Worm (Caenorhabditis elegans) whole organism, young adult: ENCODE results near the gene efn-4.

Experiments
- F49E8.2 ChIP-seq: sonication (generic microtip); optimal IDR thresholded peaks from 3 replicates; lab custom pipeline; 2017; ENCODE audit warnings: missing genetic modification characterization, mild to moderate bottlenecking, missing compliant biosample characterization, antibody characterized with exemption, moderate library complexity; ENCODE audit not compliant: insufficient read depth
- let-526 ChIP-seq: fragments of 200-800 bp; sonication (Bioruptor generic); IDR thresholded peaks from 2 replicates; pipeline ENCODE4 v1.3.6; 2022; ENCODE audit warnings: missing genetic modification reagents, missing genetic modification characterization, missing compliant biosample characterization

- TF ChIP-seq let-526 (GFP tag; lab: Robert Waterston, UW) = no peak
- TF ChIP-seq F49E8.2 (tag; lab: Kevin White, UChicago) = no peak
These were observed 48.6 kb downstream of the efn-4 start for ce11 chrIV:607628-608027.
